Worm (Caenorhabditis elegans) whole organism, midembryonic: ENCODE measurements around the gene ZK354.8.

Experiments
- flt-1 ChIP-seq: fragments of 200-800 bp; sonication (Bioruptor generic); IDR thresholded peaks from 2 replicates; pipeline ENCODE4 v1.3.6; 2022; ENCODE audit warnings: missing genetic modification characterization, missing compliant biosample characterization
- klf-2 ChIP-seq: fragments of 200-800 bp; sonication (Bioruptor generic); conservative IDR thresholded peaks from 2 replicates; pipeline ENCODE4 v1.3.6; 2022; ENCODE audit warnings: missing genetic modification reagents, missing genetic modification characterization, missing compliant biosample characterization
- med-1 ChIP-seq: sonication (generic microtip); optimal IDR thresholded peaks from 2 replicates; lab custom pipeline; 2017; ENCODE audit warnings: missing genetic modification characterization, mild to moderate bottlenecking, missing compliant biosample characterization, antibody characterized with exemption, missing genetic modification reagents; ENCODE audit not compliant: insufficient read depth

DNA sequence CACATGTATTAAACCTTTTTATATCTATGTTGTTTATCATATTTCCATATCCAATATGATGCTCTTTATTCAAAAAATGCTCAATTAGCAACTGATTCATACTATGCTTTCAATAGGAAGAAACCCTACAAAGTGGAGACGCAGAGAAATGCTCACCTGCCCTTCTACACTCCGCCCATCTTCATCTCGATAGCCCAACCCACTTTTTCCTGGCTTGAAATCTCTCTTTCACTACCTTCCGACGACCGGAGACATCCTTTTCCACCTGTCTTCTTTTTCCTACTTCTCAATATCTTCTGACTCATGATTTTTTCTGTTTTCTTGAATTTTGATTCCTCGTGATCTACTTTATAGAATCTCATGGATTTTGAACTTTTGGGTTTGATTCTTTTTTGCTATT is 17.0 kb downstream of the ZK354.8 start:
- TF ChIP-seq flt-1 (GFP tag; lab: Robert Waterston, UW): no peak
- no peak for TF ChIP-seq klf-2 (GFP tag; lab: Robert Waterston, UW)
- TF ChIP-seq med-1 (GFP tag; lab: Kevin White, UChicago): no peak
